Fruit fly (Drosophila melanogaster) whole organism, larva: ENCODE measurements around the gene CG12576.

Experiments
- noc ChIP-seq: fragments of 200-800 bp; sonication (Bioruptor generic); optimal IDR thresholded peaks from 3 replicates; lab custom pipeline; 2019; ENCODE audit warnings: missing biosample characterization, mild to moderate bottlenecking, missing genetic modification characterization, moderate library complexity

CG12576 gene

dm6 chrX:22481131-22481530 is 1.0 kb downstream of the CG12576 start:
- TF ChIP-seq noc (tag; lab: Kevin White, UChicago): no peak

dm6 chrX:22480612-22481011 is 1.5 kb downstream of the CG12576 start:
- no peak for TF ChIP-seq noc (tag; lab: Kevin White, UChicago)

dm6 chrX:22479207-22479820 is 2.8 kb downstream of the CG12576 start:
- no peak for TF ChIP-seq noc (tag; lab: Kevin White, UChicago)

dm6 chrX:22477689-22478590 is 4.2 kb downstream of the CG12576 start:
- TF ChIP-seq noc (tag; lab: Kevin White, UChicago): peak; percentile 44

- TF ChIP-seq noc (tag; lab: Kevin White, UChicago): no peak
Observed at dm6 chrX:22474881-22475280, 7.3 kb downstream of the CG12576 start.

dm6 chrX:22473520-22473919 is 8.6 kb downstream of the CG12576 start, which contains the start of gene CG14618:
CG14618 (plus strand) TSS chrX:22473698.
- TF ChIP-seq noc (tag; lab: Kevin White, UChicago): no peak

- no peak for TF ChIP-seq noc (tag; lab: Kevin White, UChicago)
Observed at dm6 chrX:22471819-22472218, 10.3 kb downstream of the CG12576 start, which contains the start of gene CG14613. CG14613 (minus strand) TSS chrX:22472021.

- no peak for TF ChIP-seq noc (tag; lab: Kevin White, UChicago)
Observed at dm6 chrX:22461218-22461760, 20.9 kb downstream of the CG12576 start.

dm6 chrX:22456180-22456948 is 25.8 kb downstream of the CG12576 start:
- peak; percentile 58 for TF ChIP-seq noc (tag; lab: Kevin White, UChicago)

- no peak for TF ChIP-seq noc (tag; lab: Kevin White, UChicago)
Observed at dm6 chrX:22455509-22456179, 26.5 kb downstream of the CG12576 start, which contains the start of gene Usp2. Usp2 (plus strand) TSS chrX:22455803.

dm6 chrX:22455023-22455422 is 27.1 kb downstream of the CG12576 start, which contains the start of gene wap:
wap (minus strand) TSS chrX:22455422.
- TF ChIP-seq noc (tag; lab: Kevin White, UChicago): no peak

- peak; percentile 50 for TF ChIP-seq noc (tag; lab: Kevin White, UChicago)
Observed at dm6 chrX:22449191-22449787, 32.9 kb downstream of the CG12576 start, which contains the start of the genes CG14615 and tilB. CG14615 (minus strand) TSS chrX:22449491. tilB (plus strand) TSS chrX:22449737.

- TF ChIP-seq noc (tag; lab: Kevin White, UChicago): no peak
Observed at dm6 chrX:22443954-22444910, 37.9 kb downstream of the CG12576 start, which contains the start of gene CG14621. CG14621 (plus strand) TSS chrX:22444227.
